Fruit fly (Drosophila melanogaster) whole organism, prepupa: ENCODE measurements around the gene CG15773.

ENCODE experiments used
- Blimp-1 ChIP-seq: fragments of 200-800 bp; sonication (Bioruptor generic); optimal IDR thresholded peaks from 3 replicates; lab custom pipeline; 2017; ENCODE audit warnings: missing biosample characterization, missing genetic modification characterization, mild to moderate bottlenecking, moderate library complexity, missing genetic modification reagents
- CG10631 ChIP-seq: fragments of 200-800 bp; sonication (Bioruptor generic); optimal IDR thresholded peaks from 2 replicates; lab custom pipeline; 2016; ENCODE audit warnings: missing biosample characterization, missing genetic modification characterization
- CG10669 ChIP-seq: fragments of 200-800 bp; sonication (Bioruptor generic); optimal IDR thresholded peaks from 3 replicates; lab custom pipeline; 2018; ENCODE audit warnings: missing biosample characterization, mild to moderate bottlenecking, missing genetic modification characterization, moderate library complexity
- CG11294 ChIP-seq: fragments of 200-800 bp; sonication (Bioruptor generic); IDR thresholded peaks from 2 replicates; pipeline ENCODE4 v1.3.6; 2022; ENCODE audit warnings: missing biosample characterization, missing genetic modification characterization
- CG11762 ChIP-seq: fragments of 200-800 bp; sonication (Bioruptor generic); optimal IDR thresholded peaks from 3 replicates; lab custom pipeline; 2016; ENCODE audit warnings: missing biosample characterization, missing genetic modification characterization; ENCODE audit not compliant: insufficient read depth
- CG11902 ChIP-seq: fragments of 200-800 bp; sonication (Bioruptor generic); optimal IDR thresholded peaks from 3 replicates; lab custom pipeline; 2016; ENCODE audit warnings: missing biosample characterization, missing genetic modification characterization
- CG15336 ChIP-seq: fragments of 200-800 bp; sonication (Bioruptor generic); IDR thresholded peaks from 2 replicates; pipeline ENCODE4 v1.3.6; 2022; ENCODE audit warnings: missing biosample characterization, missing genetic modification characterization
- CG16779 ChIP-seq: fragments of 200-800 bp; sonication (Bioruptor generic); optimal IDR thresholded peaks from 3 replicates; lab custom pipeline; 2017; ENCODE audit warnings: missing biosample characterization, mild to moderate bottlenecking, missing genetic modification characterization
- CG3032 ChIP-seq: fragments of 200-800 bp; optimal IDR thresholded peaks from 2 replicates; lab custom pipeline; 2019; ENCODE audit warnings: missing biosample characterization, mild to moderate bottlenecking, missing genetic modification characterization, moderate library complexity
- CG31627 ChIP-seq: fragments of 200-800 bp; sonication (Bioruptor generic); optimal IDR thresholded peaks from 3 replicates; lab custom pipeline; 2016; ENCODE audit warnings: missing biosample characterization, missing genetic modification characterization
- CG32006 ChIP-seq: fragments of 200-800 bp; sonication (Bioruptor generic); optimal IDR thresholded peaks from 3 replicates; lab custom pipeline; 2017; ENCODE audit warnings: missing biosample characterization, mild to moderate bottlenecking, missing genetic modification characterization
- CG34406 ChIP-seq: fragments of 200-800 bp; sonication (Bioruptor generic); optimal IDR thresholded peaks from 3 replicates; lab custom pipeline; 2016; ENCODE audit warnings: missing biosample characterization, missing genetic modification characterization
- CG3919 ChIP-seq: fragments of 200-800 bp; sonication (Bioruptor generic); optimal IDR thresholded peaks from 3 replicates; lab custom pipeline; 2016; ENCODE audit warnings: missing biosample characterization, missing genetic modification characterization
- CG4318 ChIP-seq: fragments of 200-800 bp; sonication (Bioruptor generic); optimal IDR thresholded peaks from 3 replicates; lab custom pipeline; 2017; ENCODE audit warnings: missing biosample characterization, mild to moderate bottlenecking, missing genetic modification characterization
- CG6792 ChIP-seq: fragments of 200-800 bp; sonication (Bioruptor generic); optimal IDR thresholded peaks from 3 replicates; lab custom pipeline; 2016; ENCODE audit warnings: missing biosample characterization, missing genetic modification characterization
- CG6808 ChIP-seq: fragments of 200-800 bp; sonication (Bioruptor generic); optimal IDR thresholded peaks from 3 replicates; lab custom pipeline; 2017; ENCODE audit warnings: missing biosample characterization, missing genetic modification characterization, mild to moderate bottlenecking, moderate library complexity, missing genetic modification reagents
- CG6854 ChIP-seq: fragments of 200-800 bp; sonication (Bioruptor generic); optimal IDR thresholded peaks from 2 replicates; lab custom pipeline; 2017; ENCODE audit warnings: missing biosample characterization, mild to moderate bottlenecking, missing genetic modification characterization
- CG7368 ChIP-seq: fragments of 200-800 bp; sonication (Bioruptor generic); optimal IDR thresholded peaks from 3 replicates; lab custom pipeline; 2016; ENCODE audit warnings: missing biosample characterization, missing genetic modification characterization
- CG8119 ChIP-seq: fragments of 200-800 bp; sonication (Bioruptor generic); IDR thresholded peaks from 3 replicates; pipeline ENCODE4 v1.3.6; 2022; ENCODE audit warnings: missing biosample characterization, missing genetic modification characterization
- CG8319 ChIP-seq: fragments of 200-800 bp; sonication (Bioruptor generic); optimal IDR thresholded peaks from 3 replicates; lab custom pipeline; 2016; ENCODE audit warnings: missing biosample characterization, missing genetic modification characterization
- CG8632 ChIP-seq: fragments of 200-800 bp; sonication (Bioruptor generic); optimal IDR thresholded peaks from 3 replicates; lab custom pipeline; 2016; ENCODE audit warnings: missing biosample characterization, missing genetic modification characterization
- CG9139 ChIP-seq: fragments of 200-800 bp; sonication (Bioruptor generic); optimal IDR thresholded peaks from 3 replicates; lab custom pipeline; 2017; ENCODE audit warnings: missing biosample characterization, mild to moderate bottlenecking, missing genetic modification characterization
- Eip75B ChIP-seq: fragments of 200-800 bp; sonication (Bioruptor generic); optimal IDR thresholded peaks from 3 replicates; lab custom pipeline; 2016; ENCODE audit warnings: missing biosample characterization, missing genetic modification characterization
- Eip78C ChIP-seq: fragments of 200-800 bp; sonication (Bioruptor generic); peaks from one replicate; lab custom pipeline; 2016; ENCODE audit warnings: missing biosample characterization, missing genetic modification characterization
- Eip93F ChIP-seq: fragments of 200-800 bp; sonication (Bioruptor generic); optimal IDR thresholded peaks from 2 replicates; lab custom pipeline; 2016; ENCODE audit warnings: missing biosample characterization, mild to moderate bottlenecking, missing genetic modification characterization
- Ets21C ChIP-seq: fragments of 200-800 bp; sonication (Bioruptor generic); optimal IDR thresholded peaks from 3 replicates; lab custom pipeline; 2016; ENCODE audit warnings: missing biosample characterization, missing genetic modification characterization
- Ets96B ChIP-seq: fragments of 200-800 bp; optimal IDR thresholded peaks from 2 replicates; lab custom pipeline; 2019; ENCODE audit warnings: missing biosample characterization, mild to moderate bottlenecking, missing genetic modification characterization, moderate library complexity
- Gug ChIP-seq: fragments of 200-800 bp; sonication (Bioruptor generic); IDR thresholded peaks from 2 replicates; pipeline ENCODE4 v1.3.6; 2022; ENCODE audit warnings: missing biosample characterization, missing genetic modification characterization
- Hr38 ChIP-seq: sonication (Bioruptor generic); optimal IDR thresholded peaks from 2 replicates; lab custom pipeline; 2016; ENCODE audit warnings: missing biosample characterization, missing genetic modification characterization
- Hr39 ChIP-seq: fragments of 200-800 bp; sonication (Bioruptor generic); optimal IDR thresholded peaks from 2 replicates; lab custom pipeline; 2016; ENCODE audit warnings: missing biosample characterization, missing genetic modification characterization
- Hr4 ChIP-seq: fragments of 200-800 bp; sonication (Bioruptor generic); optimal IDR thresholded peaks from 3 replicates; lab custom pipeline; 2016; ENCODE audit warnings: missing biosample characterization, missing genetic modification characterization
- Met ChIP-seq: fragments of 200-800 bp; sonication (Bioruptor generic); optimal IDR thresholded peaks from 3 replicates; lab custom pipeline; 2016; ENCODE audit warnings: missing biosample characterization, missing genetic modification characterization
- OdsH ChIP-seq: fragments of 200-800 bp; sonication (Bioruptor generic); optimal IDR thresholded peaks from 3 replicates; lab custom pipeline; 2016; ENCODE audit warnings: missing biosample characterization, missing genetic modification characterization
- Smox ChIP-seq: fragments of 200-800 bp; sonication (Bioruptor generic); optimal IDR thresholded peaks from 3 replicates; lab custom pipeline; 2016; ENCODE audit warnings: missing biosample characterization, missing genetic modification characterization
- Sox14 ChIP-seq: fragments of 200-800 bp; sonication (Bioruptor generic); optimal IDR thresholded peaks from 3 replicates; lab custom pipeline; 2016; ENCODE audit warnings: missing biosample characterization, missing genetic modification characterization
- Sox15 ChIP-seq: fragments of 200-800 bp; sonication (Bioruptor generic); optimal IDR thresholded peaks from 3 replicates; lab custom pipeline; 2016; ENCODE audit warnings: missing biosample characterization, missing genetic modification characterization
- achi ChIP-seq: fragments of 200-800 bp; sonication (Bioruptor generic); optimal IDR thresholded peaks from 3 replicates; lab custom pipeline; 2016; ENCODE audit warnings: missing biosample characterization, missing genetic modification characterization
- acj6 ChIP-seq: fragments of 200-800 bp; sonication (Bioruptor generic); optimal IDR thresholded peaks from 3 replicates; lab custom pipeline; 2016; ENCODE audit warnings: missing biosample characterization, missing genetic modification characterization
- cyc ChIP-seq: fragments of 200-800 bp; sonication (Bioruptor generic); optimal IDR thresholded peaks from 3 replicates; lab custom pipeline; 2016; ENCODE audit warnings: missing biosample characterization, missing genetic modification characterization
- dac ChIP-seq: fragments of 200-800 bp; sonication (Bioruptor generic); optimal IDR thresholded peaks from 2 replicates; lab custom pipeline; 2017; ENCODE audit warnings: missing biosample characterization, mild to moderate bottlenecking, missing genetic modification characterization
- dsx ChIP-seq: fragments of 200-800 bp; optimal IDR thresholded peaks from 3 replicates; lab custom pipeline; 2019; ENCODE audit warnings: missing biosample characterization, mild to moderate bottlenecking, missing genetic modification characterization, moderate library complexity; ENCODE audit not compliant: poor library complexity, severe bottlenecking
- eg ChIP-seq: fragments of 200-800 bp; sonication (Bioruptor generic); IDR thresholded peaks from 3 replicates; pipeline ENCODE4 v1.3.6; 2022; ENCODE audit warnings: missing biosample characterization, missing genetic modification characterization
- fd59A ChIP-seq: fragments of 200-800 bp; sonication (Bioruptor generic); optimal IDR thresholded peaks from 2 replicates; lab custom pipeline; 2017; ENCODE audit warnings: missing biosample characterization, mild to moderate bottlenecking, missing genetic modification characterization, missing genetic modification reagents
- fd85E ChIP-seq: fragments of 200-800 bp; sonication (Bioruptor generic); optimal IDR thresholded peaks from 3 replicates; lab custom pipeline; 2016; ENCODE audit warnings: missing biosample characterization, missing genetic modification characterization
- fkh ChIP-seq: fragments of 200-800 bp; sonication (Bioruptor generic); optimal IDR thresholded peaks from 3 replicates; lab custom pipeline; 2017; ENCODE audit warnings: missing biosample characterization, mild to moderate bottlenecking, missing genetic modification characterization, moderate library complexity
- lz ChIP-seq: fragments of 200-800 bp; sonication (Bioruptor generic); optimal IDR thresholded peaks from 3 replicates; lab custom pipeline; 2016; ENCODE audit warnings: missing biosample characterization, missing genetic modification characterization
- net ChIP-seq: fragments of 200-800 bp; sonication (Bioruptor generic); optimal IDR thresholded peaks from 3 replicates; lab custom pipeline; 2016; ENCODE audit warnings: missing biosample characterization, missing genetic modification characterization
- pdm3 ChIP-seq: fragments of 200-800 bp; sonication (Bioruptor generic); optimal IDR thresholded peaks from 3 replicates; lab custom pipeline; 2016; ENCODE audit warnings: missing biosample characterization, missing genetic modification characterization
- salr ChIP-seq, 2 experiments: fragments of 200-800 bp; sonication (Bioruptor generic); optimal IDR thresholded peaks; 3 replicates each; lab custom pipeline; 2016 to 2018; ENCODE audit warnings: missing biosample characterization in 2 of 2, missing genetic modification characterization in 2 of 2, mild to moderate bottlenecking in 1 of 2
- ss ChIP-seq, 2 experiments: fragments of 200-800 bp; sonication (Bioruptor generic); optimal IDR thresholded peaks; 2 replicates in 1 of 2; 3 replicates in 1 of 2; lab custom pipeline; 2017 to 2018; ENCODE audit warnings: mild to moderate bottlenecking in 2 of 2, missing biosample characterization in 2 of 2, missing genetic modification characterization in 2 of 2, moderate library complexity in 1 of 2
- svp ChIP-seq: fragments of 200-800 bp; sonication (Bioruptor generic); peaks from one replicate; lab custom pipeline; 2016; ENCODE audit warnings: missing biosample characterization, missing genetic modification characterization
- vri ChIP-seq: fragments of 200-800 bp; sonication (Bioruptor generic); optimal IDR thresholded peaks from 3 replicates; lab custom pipeline; 2016; ENCODE audit warnings: missing biosample characterization, mild to moderate bottlenecking, missing genetic modification characterization

The CG15773 gene

DNA sequence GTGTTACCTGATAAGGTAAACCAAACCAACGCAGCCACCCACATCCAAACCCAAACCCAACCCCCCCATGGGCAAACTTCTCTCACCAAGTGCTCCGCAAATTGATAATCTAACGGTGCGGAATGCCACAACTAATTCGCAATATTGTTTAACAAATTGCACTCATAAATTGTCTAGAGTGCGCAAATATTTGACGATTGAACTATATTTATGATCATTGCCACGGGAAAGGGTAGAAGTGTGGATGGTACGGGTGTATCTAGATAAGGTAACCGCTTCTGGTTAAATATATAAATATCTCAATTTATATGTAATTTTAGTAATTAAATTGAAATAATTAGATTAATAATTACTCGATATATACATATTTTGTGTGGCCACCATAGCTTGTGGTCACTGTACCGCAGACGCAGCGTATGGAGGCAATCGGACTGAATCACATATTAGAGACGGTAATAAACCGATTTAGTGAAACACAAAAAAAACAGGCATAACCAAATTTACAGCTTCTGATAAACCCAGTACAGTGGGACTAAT lies 14.0 kb upstream of the CG15773 start:
- no peak for TF ChIP-seq Hr39
- TF ChIP-seq dsx: no peak
- no peak for TF ChIP-seq Blimp-1 (GFP tag; lab: Kevin White, UChicago)
- peak; percentile 42; the same call in 1 of the 2 replicates for TF ChIP-seq CG11294 (GFP tag; lab: Robert Waterston, UW)
- TF ChIP-seq CG15336 (GFP tag; lab: Robert Waterston, UW): peak; percentile 67
- TF ChIP-seq vri (GFP tag; lab: Kevin White, UChicago): peak; percentile 39
- no peak for TF ChIP-seq CG6854 (GFP tag; lab: Kevin White, UChicago)
- TF ChIP-seq achi (GFP tag; lab: Kevin White, UChicago): peak; percentile 16
- peak; percentile 60; the same call in 1 of the 3 replicates for TF ChIP-seq CG8119 (GFP tag; lab: Robert Waterston, UW)
- TF ChIP-seq Smox: no peak
- no peak for TF ChIP-seq CG6808 (GFP tag; lab: Kevin White, UChicago)
- TF ChIP-seq fd59A (GFP tag; lab: Kevin White, UChicago): no peak
- TF ChIP-seq Hr4 (GFP tag; lab: Kevin White, UChicago): peak; percentile 28
- no peak for TF ChIP-seq net (GFP tag; lab: Kevin White, UChicago)
- TF ChIP-seq CG6792: no peak
- no peak for TF ChIP-seq CG11762 (GFP tag; lab: Kevin White, UChicago)
- TF ChIP-seq CG10669 (GFP tag; lab: Kevin White, UChicago): no peak
- TF ChIP-seq CG11902: no peak
- no peak for TF ChIP-seq Gug (GFP tag; lab: Robert Waterston, UW)
- peak; percentile 18 for TF ChIP-seq CG3919 (GFP tag; lab: Kevin White, UChicago)
- no peak for TF ChIP-seq CG4318 (GFP tag; lab: Kevin White, UChicago)
- TF ChIP-seq Eip78C (GFP tag; lab: Kevin White, UChicago): peak; percentile 76
- no peak for TF ChIP-seq CG10631
- TF ChIP-seq CG8319 (GFP tag; lab: Kevin White, UChicago): no peak
- no peak for TF ChIP-seq Eip75B (GFP tag; lab: Kevin White, UChicago)
- no peak for TF ChIP-seq CG3032 (tag; lab: Kevin White, UChicago)
- TF ChIP-seq CG7368 (GFP tag; lab: Kevin White, UChicago): no peak
- TF ChIP-seq acj6: peak; percentile 5
- peak; percentile 33 for TF ChIP-seq CG32006
- TF ChIP-seq dac (GFP tag; lab: Kevin White, UChicago): no peak
- TF ChIP-seq fkh (GFP tag; lab: Kevin White, UChicago): no peak
- no peak for TF ChIP-seq Sox14
- no peak for TF ChIP-seq lz (GFP tag; lab: Kevin White, UChicago)
- TF ChIP-seq OdsH (GFP tag; lab: Kevin White, UChicago): peak; percentile 32
- peak in 1 of 2 experiments; percentile 14 for TF ChIP-seq salr (GFP tag; optimal IDR thresholded peaks at IDR 0.05; lab: Kevin White, UChicago)
- no peak for TF ChIP-seq ss (GFP tag; optimal IDR thresholded peaks at IDR 0.05; lab: Kevin White, UChicago)
- TF ChIP-seq Sox15 (GFP tag; lab: Kevin White, UChicago): no peak
- TF ChIP-seq eg (GFP tag; lab: Robert Waterston, UW): peak; percentile 72
- TF ChIP-seq svp (GFP tag; lab: Kevin White, UChicago): no peak
- no peak for TF ChIP-seq CG31627
- no peak for TF ChIP-seq fd85E (GFP tag; lab: Kevin White, UChicago)
- TF ChIP-seq CG34406: peak; percentile 28
- TF ChIP-seq Ets21C (GFP tag; lab: Kevin White, UChicago): no peak
- TF ChIP-seq CG8632 (GFP tag; lab: Kevin White, UChicago): no peak
- no peak for TF ChIP-seq CG9139 (GFP tag; lab: Kevin White, UChicago)
- TF ChIP-seq Ets96B (tag; lab: Kevin White, UChicago): no peak
- no peak for TF ChIP-seq Eip93F (GFP tag; lab: Kevin White, UChicago)
- TF ChIP-seq CG16779: no peak
- TF ChIP-seq cyc (GFP tag; lab: Kevin White, UChicago): no peak
- TF ChIP-seq Hr38: no peak
- TF ChIP-seq Met (GFP tag; lab: Kevin White, UChicago): no peak
- TF ChIP-seq pdm3: peak; percentile 1
